Fruit fly (Drosophila melanogaster): Measurements from ENCODE around the gene Asciz.

Asciz gene

DNA sequence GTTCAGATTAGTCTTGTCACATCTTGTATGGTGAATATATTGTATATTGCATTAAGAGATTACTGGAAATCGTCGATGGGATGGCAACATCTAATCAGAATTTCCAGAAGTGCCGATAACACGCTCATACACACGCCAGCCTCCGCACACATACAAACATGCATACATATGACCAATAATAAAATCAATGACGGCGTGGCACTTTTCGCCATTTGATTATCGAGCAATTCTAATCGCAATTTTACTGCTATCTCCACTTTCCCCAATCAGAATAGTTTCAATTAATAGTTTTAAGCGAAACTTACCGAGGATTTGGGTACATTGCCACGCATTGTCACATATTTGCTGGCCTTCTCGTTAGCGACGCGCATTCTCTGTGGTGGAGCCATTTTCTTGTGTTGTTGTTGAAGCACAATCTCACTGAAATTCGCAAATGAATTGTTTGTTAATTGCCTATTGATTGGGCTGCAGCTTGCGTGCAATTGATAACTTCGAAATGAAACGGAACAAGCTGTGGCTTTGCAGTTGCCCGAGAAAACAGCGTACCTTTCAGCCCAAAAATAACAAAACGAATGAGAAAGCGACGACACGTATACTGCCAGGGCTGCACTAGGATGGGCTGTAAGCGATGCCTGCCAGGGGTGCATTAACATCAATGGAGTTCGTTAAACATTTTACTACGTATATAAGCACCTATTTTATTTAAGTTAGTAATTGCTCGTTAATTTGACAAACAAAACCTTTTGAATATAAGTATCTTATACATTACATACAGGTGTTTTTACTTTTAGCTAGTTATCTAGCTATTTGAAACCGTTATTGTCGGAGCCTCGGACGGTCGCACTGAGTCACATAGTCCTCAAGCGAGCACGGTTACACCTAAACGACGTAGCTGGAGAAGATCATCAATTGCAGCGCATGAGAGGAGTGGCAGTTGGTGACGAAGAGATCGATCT, 32.7 kb upstream of the Asciz start, which contains the start of the genes CG32276 and gry (continued):
- peak; percentile 62; the same call in 1 of the 2 replicates for TF ChIP-seq sisA (GFP tag; IDR thresholded peaks at IDR 0.05)
- TF ChIP-seq tgo (GFP tag; IDR thresholded peaks at IDR 0.05), result peak; percentile 73
- TF ChIP-seq CG11504 (tag; optimal IDR thresholded peaks at IDR 0.05), result no peak
- peak; percentile 22 for TF ChIP-seq Dp (GFP tag; optimal IDR thresholded peaks at IDR 0.05)
- TF ChIP-seq CG6683 (GFP tag; optimal IDR thresholded peaks at IDR 0.05), result peak; percentile 41
- TF ChIP-seq wek (GFP tag; optimal IDR thresholded peaks at IDR 0.05), result peak; percentile 80
- no peak for TF ChIP-seq Deaf1 (tag; optimal IDR thresholded peaks at IDR 0.05)
- peak; percentile 71 for TF ChIP-seq Dip3 (GFP tag; optimal IDR thresholded peaks at IDR 0.05)
- peak; percentile 60 for TF ChIP-seq cato (GFP tag; optimal IDR thresholded peaks at IDR 0.05; ENCODE audit: borderline replicate concordance)
- TF ChIP-seq CG7786 (GFP tag; optimal IDR thresholded peaks at IDR 0.05), result peak; percentile 71
- TF ChIP-seq caup (GFP tag; optimal IDR thresholded peaks at IDR 0.05; ENCODE audit: severe bottlenecking), result peak; percentile 69
- TF ChIP-seq Oaz (GFP tag; IDR thresholded peaks at IDR 0.05), result peak; percentile 60
- no peak; the same call in 2 of the 3 replicates for TF ChIP-seq CG34224 (GFP tag; IDR thresholded peaks at IDR 0.05; ENCODE audit: partially characterized antibody)
- TF ChIP-seq CG11723 (GFP tag; optimal IDR thresholded peaks at IDR 0.05), result peak; percentile 60
- no peak for TF ChIP-seq jing (GFP tag; optimal IDR thresholded peaks at IDR 0.05)
- TF ChIP-seq BEAF-32 (GFP tag; optimal IDR thresholded peaks at IDR 0.05), result peak; percentile 67
- peak; percentile 73 for TF ChIP-seq bcd (GFP tag; optimal IDR thresholded peaks at IDR 0.05)
- TF ChIP-seq esg (GFP tag; conservative IDR thresholded peaks at IDR 0.05), result peak; percentile 65
- TF ChIP-seq Side (GFP tag; optimal IDR thresholded peaks at IDR 0.05), result peak; percentile 86
- peak; percentile 81 for TF ChIP-seq ind (GFP tag; optimal IDR thresholded peaks at IDR 0.05)
- TF ChIP-seq CG10147 (GFP tag; optimal IDR thresholded peaks at IDR 0.05), result no peak
- no peak for TF ChIP-seq bowl (GFP tag; IDR thresholded peaks at IDR 0.05)
- TF ChIP-seq CG10366 (GFP tag; IDR thresholded peaks at IDR 0.05), result peak; percentile 64
- TF ChIP-seq tna (GFP tag; IDR thresholded peaks at IDR 0.05; ENCODE audit: partially characterized antibody), result no peak
- peak; percentile 75 for TF ChIP-seq CG15696 (tag; optimal IDR thresholded peaks at IDR 0.05)
- peak; percentile 89 for TF ChIP-seq MESR4 (GFP tag; optimal IDR thresholded peaks at IDR 0.05)
- peak; percentile 59 for TF ChIP-seq wor (GFP tag; IDR thresholded peaks at IDR 0.05)
- TF ChIP-seq Six4 (GFP tag; optimal IDR thresholded peaks at IDR 0.05), result peak; percentile 69
- peak; percentile 81 for TF ChIP-seq CG33213 (GFP tag; optimal IDR thresholded peaks at IDR 0.05)
- peak; percentile 71 for TF ChIP-seq CG8765 (GFP tag; IDR thresholded peaks at IDR 0.05)
- peak; percentile 23; the same call in 1 of the 3 replicates for TF ChIP-seq CG14050 (GFP tag; IDR thresholded peaks at IDR 0.05)
- TF ChIP-seq sc (optimal IDR thresholded peaks at IDR 0.05), result no peak
- no peak for TF ChIP-seq sc (GFP tag; optimal IDR thresholded peaks at IDR 0.05)
- no peak for TF ChIP-seq Adf1 (GFP tag; IDR thresholded peaks at IDR 0.05)
- TF ChIP-seq Ets65A (GFP tag), result peak; percentile 98
- TF ChIP-seq CG15011 (GFP tag; optimal IDR thresholded peaks at IDR 0.05), result no peak
- no peak for TF ChIP-seq CG12769 (tag; optimal IDR thresholded peaks at IDR 0.05)
- peak; percentile 58 for TF ChIP-seq CG8089 (GFP tag; optimal IDR thresholded peaks at IDR 0.05)
- TF ChIP-seq CG12071 (GFP tag; optimal IDR thresholded peaks at IDR 0.05), result no peak
- TF ChIP-seq ham (GFP tag; IDR thresholded peaks at IDR 0.05), result no peak
- peak; percentile 43; the same call in 1 of the 2 replicates for TF ChIP-seq CG10959 (GFP tag; IDR thresholded peaks at IDR 0.05)
- TF ChIP-seq Xrp1 (GFP tag; IDR thresholded peaks at IDR 0.05), result peak; percentile 72; the same call in 1 of the 2 replicates
- TF ChIP-seq pros (GFP tag; optimal IDR thresholded peaks at IDR 0.05), result no peak
- TF ChIP-seq sug (tag; optimal IDR thresholded peaks at IDR 0.05), result no peak
- peak; percentile 79 for TF ChIP-seq pum (GFP tag; optimal IDR thresholded peaks at IDR 0.05)
- TF ChIP-seq CG13123 (GFP tag; optimal IDR thresholded peaks at IDR 0.05), result peak; percentile 54
- no peak for TF ChIP-seq C15 (GFP tag; IDR thresholded peaks at IDR 0.05)
- peak; percentile 80 for TF ChIP-seq CG13775 (GFP tag; optimal IDR thresholded peaks at IDR 0.05)
